Worm (Caenorhabditis elegans) whole organism, L1 larva: ENCODE data around the gene tir-1.
A peak's percentile ranks its signal among the peaks of the same experiment; 100 is the strongest.

Source experiments
- C04F5.9 ChIP-seq: sonication (generic microtip); optimal IDR thresholded peaks from 2 replicates; lab custom pipeline; 2016; ENCODE audit warnings: missing genetic modification characterization, missing compliant biosample characterization
- Y116A8C.19 ChIP-seq: sonication (generic microtip); optimal IDR thresholded peaks from 2 replicates; lab custom pipeline; 2016; ENCODE audit warnings: missing compliant biosample characterization, missing genetic modification characterization, borderline replicate concordance
- aha-1 ChIP-seq: fragments of 150-350 bp; optimal IDR thresholded peaks from 2 replicates; lab custom pipeline; 2014; ENCODE audit warnings: missing biosample characterization, missing genetic modification characterization
- alr-1 ChIP-seq: fragments of 200-800 bp; sonication (Bioruptor generic); optimal IDR thresholded peaks from 2 replicates; lab custom pipeline; 2018; ENCODE audit warnings: borderline replicate concordance, mild to moderate bottlenecking, missing genetic modification characterization, missing compliant biosample characterization
- blmp-1 ChIP-seq: fragments of 150-350 bp; optimal IDR thresholded peaks from 2 replicates; lab custom pipeline; 2014; ENCODE audit warnings: missing biosample characterization, missing genetic modification characterization
- ceh-82 ChIP-seq, 3 experiments: fragments of 150-350 bp in 1 of 3; sonication (generic microtip) in 2 of 3; optimal IDR thresholded peaks; 2 replicates each; lab custom pipeline; 2014 to 2017; ENCODE audit warnings: missing biosample characterization in 3 of 3, missing genetic modification characterization in 3 of 3
- ceh-88 ChIP-seq: fragments of 200-800 bp; sonication (Bioruptor generic); IDR thresholded peaks from 2 replicates; pipeline ENCODE4 v1.3.6; 2022; ENCODE audit warnings: missing genetic modification characterization, missing compliant biosample characterization
- dpl-1 ChIP-seq, 3 experiments: fragments of 150-350 bp in 2 of 3; sonication (generic microtip) in 1 of 3; optimal IDR thresholded peaks; 2 replicates each; lab custom pipeline; 2014 to 2017; ENCODE audit warnings: missing biosample characterization in 3 of 3, missing genetic modification characterization in 3 of 3, missing genetic modification reagents in 3 of 3
- dsc-1 ChIP-seq: sonication (generic microtip); optimal IDR thresholded peaks from 2 replicates; lab custom pipeline; 2016; ENCODE audit warnings: mild to moderate bottlenecking, missing genetic modification characterization, missing compliant biosample characterization
- efl-1 ChIP-seq, 4 experiments: fragments of 150-350 bp; optimal IDR thresholded peaks in 3 of 4; peaks in 1 of 4; 1 replicate in 1 of 4; 2 replicates in 3 of 4; lab custom pipeline; 2014; ENCODE audit warnings: missing biosample characterization in 2 of 4, missing genetic modification characterization in 2 of 4, missing genetic modification reagents in 2 of 4
- efl-3 ChIP-seq: fragments of 200-800 bp; sonication (Bioruptor generic); optimal IDR thresholded peaks from 2 replicates; lab custom pipeline; 2018; ENCODE audit warnings: mild to moderate bottlenecking, missing genetic modification characterization, missing compliant biosample characterization
- egl-13 ChIP-seq: sonication (generic microtip); optimal IDR thresholded peaks from 2 replicates; lab custom pipeline; 2016; ENCODE audit warnings: missing genotype, missing genetic modification reagents, missing genetic modification characterization, missing compliant biosample characterization
- elt-3 ChIP-seq, 6 experiments: fragments of 150-350 bp in 1 of 6; sonication (generic microtip); optimal IDR thresholded peaks; 2 replicates each; lab custom pipeline; 2017 to 2018; ENCODE audit warnings: missing biosample characterization in 6 of 6, missing genetic modification characterization in 6 of 6, inconsistent platforms in 1 of 6
- fkh-10 ChIP-seq: sonication (generic microtip); optimal IDR thresholded peaks from 2 replicates; lab custom pipeline; 2017; ENCODE audit warnings: missing biosample characterization, missing genetic modification reagents, missing genetic modification characterization
- grh-1 ChIP-seq: fragments of 200-800 bp; sonication (Bioruptor generic); IDR thresholded peaks from 2 replicates; pipeline ENCODE4 v1.3.6; 2022; ENCODE audit warnings: missing genetic modification reagents, missing genetic modification characterization, missing compliant biosample characterization
- hlh-17 ChIP-seq: fragments of 200-800 bp; sonication (Bioruptor generic); optimal IDR thresholded peaks from 2 replicates; lab custom pipeline; 2018; ENCODE audit warnings: missing genetic modification characterization, mild to moderate bottlenecking, missing compliant biosample characterization, moderate library complexity, borderline replicate concordance
- irx-1 ChIP-seq: sonication (generic microtip); optimal IDR thresholded peaks from 2 replicates; lab custom pipeline; 2016; ENCODE audit warnings: missing genetic modification characterization, missing compliant biosample characterization
- isw-1 ChIP-seq: fragments of 200-800 bp; sonication (Bioruptor generic); IDR thresholded peaks from 2 replicates; pipeline ENCODE4 v1.3.6; 2022; ENCODE audit warnings: missing genetic modification characterization, missing compliant biosample characterization
- lin-14 ChIP-seq: fragments of 200-800 bp; sonication (Bioruptor generic); optimal IDR thresholded peaks from 2 replicates; lab custom pipeline; 2018; ENCODE audit warnings: mild to moderate bottlenecking, missing genetic modification characterization, moderate library complexity, missing compliant biosample characterization
- lsy-2 ChIP-seq, 2 experiments: fragments of 150-350 bp; optimal IDR thresholded peaks; 2 replicates each; lab custom pipeline; 2014; ENCODE audit warnings: missing biosample characterization in 2 of 2, missing genetic modification characterization in 2 of 2
- mab-9 ChIP-seq: fragments of 200-800 bp; sonication (Bioruptor generic); IDR thresholded peaks from 2 replicates; pipeline ENCODE4 v1.3.6; 2022; ENCODE audit warnings: missing genetic modification reagents, missing genetic modification characterization, missing compliant biosample characterization
- mdl-1 ChIP-seq, 2 experiments: fragments of 150-350 bp; optimal IDR thresholded peaks; 2 replicates each; lab custom pipeline; 2014 to 2017; ENCODE audit warnings: missing biosample characterization in 2 of 2, missing genetic modification characterization in 2 of 2, inconsistent platforms in 1 of 2
- mep-1 ChIP-seq: fragments of 150-350 bp; optimal IDR thresholded peaks from 2 replicates; lab custom pipeline; 2014; ENCODE audit warnings: missing biosample characterization, missing genetic modification characterization
- nhr-12 ChIP-seq: sonication (generic microtip); optimal IDR thresholded peaks from 2 replicates; lab custom pipeline; 2017; ENCODE audit warnings: missing biosample characterization, missing genetic modification characterization
- nhr-19 ChIP-seq: fragments of 200-800 bp; sonication (Bioruptor generic); conservative IDR thresholded peaks from 2 replicates; pipeline ENCODE4 v1.3.6; 2022; ENCODE audit warnings: missing genetic modification characterization, missing compliant biosample characterization
- nhr-71 ChIP-seq: sonication (generic microtip); optimal IDR thresholded peaks from 2 replicates; lab custom pipeline; 2016; ENCODE audit warnings: mild to moderate bottlenecking, missing genetic modification characterization, moderate library complexity, missing compliant biosample characterization
- nhr-77 ChIP-seq: fragments of 150-350 bp; optimal IDR thresholded peaks from 2 replicates; lab custom pipeline; 2014; ENCODE audit warnings: missing biosample characterization, missing genetic modification characterization
- nhr-84 ChIP-seq: sonication (generic microtip); optimal IDR thresholded peaks from 2 replicates; lab custom pipeline; 2017; ENCODE audit warnings: missing biosample characterization, missing genetic modification characterization
- pag-3 ChIP-seq: sonication (generic microtip); optimal IDR thresholded peaks from 2 replicates; lab custom pipeline; 2017; ENCODE audit warnings: missing genetic modification characterization, mild to moderate bottlenecking, missing compliant biosample characterization, antibody characterized with exemption, borderline replicate concordance; ENCODE audit not compliant: insufficient read depth
- rnt-1 ChIP-seq: sonication (generic microtip); optimal IDR thresholded peaks from 2 replicates; lab custom pipeline; 2016; ENCODE audit warnings: mild to moderate bottlenecking, missing genetic modification characterization, moderate library complexity, missing compliant biosample characterization
- snpc-4 ChIP-seq: fragments of 150-350 bp; optimal IDR thresholded peaks from 2 replicates; lab custom pipeline; 2014; ENCODE audit warnings: missing biosample characterization, missing genetic modification characterization
- sup-37 ChIP-seq: fragments of 200-800 bp; sonication (Bioruptor generic); optimal IDR thresholded peaks from 2 replicates; lab custom pipeline; 2018; ENCODE audit warnings: mild to moderate bottlenecking, missing genetic modification characterization, missing compliant biosample characterization
- tbx-2 ChIP-seq: sonication (generic microtip); optimal IDR thresholded peaks from 2 replicates; lab custom pipeline; 2016; ENCODE audit warnings: missing genetic modification characterization, missing compliant biosample characterization
- tlp-1 ChIP-seq: fragments of 150-350 bp; optimal IDR thresholded peaks from 2 replicates; lab custom pipeline; 2014; ENCODE audit warnings: missing biosample characterization, missing genetic modification characterization
- unc-130 ChIP-seq: fragments of 150-350 bp; optimal IDR thresholded peaks from 2 replicates; lab custom pipeline; 2017; ENCODE audit warnings: missing biosample characterization, missing genetic modification characterization, inconsistent platforms
- unc-62 ChIP-seq: fragments of 150-350 bp; optimal IDR thresholded peaks from 2 replicates; lab custom pipeline; 2014; ENCODE audit warnings: missing biosample characterization, missing genetic modification reagents, missing genetic modification characterization
- unc-86 ChIP-seq: sonication (generic microtip); optimal IDR thresholded peaks from 2 replicates; lab custom pipeline; 2016; ENCODE audit warnings: missing genetic modification characterization, missing compliant biosample characterization
- unc-98 ChIP-seq: fragments of 200-800 bp; sonication (Bioruptor generic); IDR thresholded peaks from 2 replicates; pipeline ENCODE4 v1.3.6; 2022; ENCODE audit warnings: missing genetic modification characterization, missing compliant biosample characterization
- vab-15 ChIP-seq: sonication (generic microtip); optimal IDR thresholded peaks from 2 replicates; lab custom pipeline; 2017; ENCODE audit warnings: missing genotype, mild to moderate bottlenecking, missing genetic modification characterization, missing compliant biosample characterization
- xbp-1 ChIP-seq: sonication (generic microtip); optimal IDR thresholded peaks from 2 replicates; lab custom pipeline; 2016; ENCODE audit warnings: missing genetic modification characterization, missing compliant biosample characterization
- zag-1 ChIP-seq: fragments of 150-350 bp; optimal IDR thresholded peaks from 2 replicates; lab custom pipeline; 2014; ENCODE audit warnings: missing biosample characterization, missing genetic modification characterization

tir-1 gene

ce11 chrIII:3901542-3901941 is at the start of gene tir-1:
Gene tir-1, minus strand, starts transcription at chrIII:3901642.
- TF ChIP-seq snpc-4 (tag; lab: Kevin White, UChicago) (no peak), irx-1 (no peak), mdl-1 (tag; optimal IDR thresholded peaks at IDR 0.05; lab: Kevin White, UChicago) (no peak), zag-1 (tag; lab: Kevin White, UChicago) (no peak), nhr-12 (tag; lab: Kevin White, UChicago) (no peak), C04F5.9 (no peak), grh-1 (GFP tag; lab: Robert Waterston, UW) (no peak), alr-1 (tag; lab: Kevin White, UChicago) (no peak), mep-1 (no peak), ceh-88 (GFP tag; lab: Robert Waterston, UW) (no peak), nhr-84 (tag; lab: Kevin White, UChicago) (no peak), unc-86 (tag; lab: Kevin White, UChicago) (no peak)

- no peak for TF ChIP-seq xbp-1 (tag; lab: Kevin White, UChicago)
- TF ChIP-seq nhr-12 (tag; lab: Kevin White, UChicago): no peak
- no peak for TF ChIP-seq ceh-82 (tag; optimal IDR thresholded peaks at IDR 0.05; lab: Kevin White, UChicago)
- no peak for TF ChIP-seq Y116A8C.19 (tag; lab: Kevin White, UChicago)
- TF ChIP-seq isw-1 (GFP tag; lab: Robert Waterston, UW): no peak
- TF ChIP-seq blmp-1 (tag; lab: Kevin White, UChicago): no peak
- no peak for TF ChIP-seq efl-3 (GFP tag; lab: Kevin White, UChicago)
- no peak for TF ChIP-seq dsc-1 (tag; lab: Kevin White, UChicago)
- TF ChIP-seq irx-1: no peak
- no peak for TF ChIP-seq nhr-77 (tag; lab: Kevin White, UChicago)
Measured at ce11 chrIII:3935808-3936207, 34.4 kb upstream of the tir-1 start, which contains the start of gene npl-10. Gene npl-10, minus strand, starts transcription at chrIII:3935908.

ce11 chrIII:3931423-3931822 is 30.0 kb upstream of the tir-1 start, which contains the start of gene F37A8.2:
Gene F37A8.2, minus strand, starts transcription at chrIII:3931523.
- TF ChIP-seq pag-3 (tag; lab: Kevin White, UChicago) (no peak), efl-1 (optimal IDR thresholded peaks at IDR 0.05; lab: Kevin White, UChicago) (no peak), efl-1 (GFP tag; optimal IDR thresholded peaks at IDR 0.05 in 1 of 2; lab: Kevin White, UChicago) (peak in 1 of 2 experiments; percentile 84)
- TF ChIP-seq, all 84 proteins: peak for 1

- TF ChIP-seq unc-130 (tag; lab: Kevin White, UChicago): no peak
- TF ChIP-seq aha-1 (tag; lab: Kevin White, UChicago): no peak
- no peak for TF ChIP-seq elt-3 (tag; optimal IDR thresholded peaks at IDR 0.05; lab: Kevin White, UChicago)
- TF ChIP-seq tbx-2: no peak
- TF ChIP-seq mab-9 (GFP tag; lab: Robert Waterston, UW): no peak
- TF ChIP-seq vab-15 (tag; lab: Kevin White, UChicago): no peak
- TF ChIP-seq alr-1 (tag; lab: Kevin White, UChicago): no peak
- no peak for TF ChIP-seq hlh-17 (GFP tag; lab: Kevin White, UChicago)
- TF ChIP-seq unc-98 (GFP tag; lab: Robert Waterston, UW): no peak
- no peak for TF ChIP-seq rnt-1 (tag; lab: Kevin White, UChicago)
- TF ChIP-seq tlp-1 (tag; lab: Kevin White, UChicago): no peak
- TF ChIP-seq, all 84 proteins: peak for 0
Measured at ce11 chrIII:3928136-3928535, 26.7 kb upstream of the tir-1 start, which contains the start of gene F37A8.1. Gene F37A8.1, plus strand, starts transcription at chrIII:3928436.

- TF ChIP-seq efl-3 (GFP tag; lab: Kevin White, UChicago) (no peak), pag-3 (tag; lab: Kevin White, UChicago) (peak; percentile 92), egl-13 (tag; lab: Kevin White, UChicago) (no peak), fkh-10 (GFP tag; lab: Kevin White, UChicago) (no peak), nhr-19 (GFP tag; lab: Robert Waterston, UW) (peak; percentile 43; the same call in 1 of the 2 replicates), nhr-12 (tag; lab: Kevin White, UChicago) (no peak), nhr-84 (tag; lab: Kevin White, UChicago) (no peak), nhr-71 (tag; lab: Kevin White, UChicago) (peak; percentile 61), lin-14 (GFP tag; lab: Kevin White, UChicago) (peak; percentile 79), dsc-1 (tag; lab: Kevin White, UChicago) (peak; percentile 51), unc-62 (no peak), dpl-1 (GFP tag; optimal IDR thresholded peaks at IDR 0.05; lab: Kevin White, UChicago) (peak in 2 of 3 experiments; percentile 18 to 27), rnt-1 (tag; lab: Kevin White, UChicago) (peak; percentile 58), sup-37 (GFP tag; lab: Kevin White, UChicago) (no peak), unc-130 (tag; lab: Kevin White, UChicago) (peak; percentile 65), efl-1 (optimal IDR thresholded peaks at IDR 0.05; lab: Kevin White, UChicago) (peak; percentile 9 to 44), efl-1 (GFP tag; optimal IDR thresholded peaks at IDR 0.05 in 1 of 2; lab: Kevin White, UChicago) (peak; percentile 49 to 91), lsy-2 (tag; optimal IDR thresholded peaks at IDR 0.05; lab: Kevin White, UChicago) (peak; percentile 15 to 38), hlh-17 (GFP tag; lab: Kevin White, UChicago) (no peak)
Measured at ce11 chrIII:3927450-3927849, 26.0 kb upstream of the tir-1 start.
